Worm (Caenorhabditis elegans) whole organism, midembryonic: ENCODE measurements around the gene ins-22.

Experiments
- cog-1 ChIP-seq: sonication (generic microtip); optimal IDR thresholded peaks from 2 replicates; lab custom pipeline; 2016; ENCODE audit warnings: missing genetic modification characterization, missing compliant biosample characterization
- flt-1 ChIP-seq: fragments of 200-800 bp; sonication (Bioruptor generic); IDR thresholded peaks from 2 replicates; pipeline ENCODE4 v1.3.6; 2022; ENCODE audit warnings: missing genetic modification characterization, missing compliant biosample characterization
- klf-2 ChIP-seq: fragments of 200-800 bp; sonication (Bioruptor generic); conservative IDR thresholded peaks from 2 replicates; pipeline ENCODE4 v1.3.6; 2022; ENCODE audit warnings: missing genetic modification reagents, missing genetic modification characterization, missing compliant biosample characterization
- ztf-29 ChIP-seq: fragments of 200-800 bp; sonication (Bioruptor generic); IDR thresholded peaks from 2 replicates; pipeline ENCODE4 v1.3.6; 2022; ENCODE audit warnings: missing genetic modification reagents, missing genetic modification characterization, missing compliant biosample characterization

ce11 chrIII:10059002-10059401 lies 32.9 kb downstream of the ins-22 start, which contains the start of gene T16G12.8:
- TF ChIP-seq flt-1 (GFP tag; lab: Robert Waterston, UW): no peak
- no peak for TF ChIP-seq cog-1 (tag; lab: Kevin White, UChicago)
- no peak for TF ChIP-seq ztf-29 (GFP tag; lab: Robert Waterston, UW)
- TF ChIP-seq klf-2: no peak
